Worm (Caenorhabditis elegans): ENCODE results near the gene R07B7.8.

Gene R07B7.8

ce11 chrV:12071483-12071882 lies 12.6 kb downstream of the R07B7.8 start (continued):
- TF ChIP-seq daf-19 (GFP tag; conservative IDR thresholded peaks at IDR 0.05): no peak

- no peak for TF ChIP-seq mxl-2 (GFP tag; conservative IDR thresholded peaks at IDR 0.05)
- TF ChIP-seq nhr-237 (tag; optimal IDR thresholded peaks at IDR 0.05): no peak
- TF ChIP-seq php-3 (GFP tag; IDR thresholded peaks at IDR 0.05): no peak
- no peak for TF ChIP-seq F10B5.3 (tag; optimal IDR thresholded peaks at IDR 0.05)
- TF ChIP-seq fkh-10 (GFP tag; optimal IDR thresholded peaks at IDR 0.05): no peak
- TF ChIP-seq hmg-1.1 (GFP tag; IDR thresholded peaks at IDR 0.05): no peak
- TF ChIP-seq T26A8.4 (GFP tag; IDR thresholded peaks at IDR 0.05): no peak
- no peak for TF ChIP-seq daf-8 (GFP tag; IDR thresholded peaks at IDR 0.05)
- no peak for TF ChIP-seq ztf-11 (tag; optimal IDR thresholded peaks at IDR 0.05)
- TF ChIP-seq arid-1 (GFP tag; conservative IDR thresholded peaks at IDR 0.05): no peak
- TF ChIP-seq pha-4 (GFP tag; IDR thresholded peaks at IDR 0.05): no peak
- TF ChIP-seq pha-4 (tag; optimal IDR thresholded peaks at IDR 0.05): no peak
- TF ChIP-seq ztf-7 (tag; optimal IDR thresholded peaks at IDR 0.05): no peak
- no peak for TF ChIP-seq duxl-1 (tag; optimal IDR thresholded peaks at IDR 0.05; ENCODE audit: poor library complexity)
Measured at ce11 chrV:12070419-12070818, 13.7 kb downstream of the R07B7.8 start, which contains the start of gene kmo-1. Gene kmo-1, minus strand, starts transcription at chrV:12070519.

ce11 chrV:12068437-12068836 lies 15.7 kb downstream of the R07B7.8 start, which contains the start of gene kmo-2:
Gene kmo-2, minus strand, starts transcription at chrV:12068537.
- TF ChIP-seq skn-1 (tag; optimal IDR thresholded peaks at IDR 0.05): no peak
- TF ChIP-seq lim-7 (GFP tag; IDR thresholded peaks at IDR 0.05): no peak
- TF ChIP-seq nhr-102 (tag; optimal IDR thresholded peaks at IDR 0.05): no peak
- no peak for TF ChIP-seq nhr-48 (tag; optimal IDR thresholded peaks at IDR 0.05)
- TF ChIP-seq lin-15B (tag; optimal IDR thresholded peaks at IDR 0.05): no peak
- no peak for TF ChIP-seq ztf-11 (tag; optimal IDR thresholded peaks at IDR 0.05)
- TF ChIP-seq ama-1 (optimal IDR thresholded peaks at IDR 0.05): no peak
- no peak for TF ChIP-seq sdz-12 (GFP tag; optimal IDR thresholded peaks at IDR 0.05)
- TF ChIP-seq nhr-42 (GFP tag; IDR thresholded peaks at IDR 0.05): no peak
- TF ChIP-seq mxl-2 (GFP tag; conservative IDR thresholded peaks at IDR 0.05): no peak

ce11 chrV:12065859-12066258 lies 18.3 kb downstream of the R07B7.8 start:
- TF ChIP-seq lsy-2 (tag; optimal IDR thresholded peaks at IDR 0.05): peak in 1 of 2 experiments; percentile 32
- TF ChIP-seq fkh-10 (GFP tag; optimal IDR thresholded peaks at IDR 0.05): no peak
- TF ChIP-seq nhr-11 (tag; optimal IDR thresholded peaks at IDR 0.05): no peak
- no peak for TF ChIP-seq ctbp-1 (GFP tag; IDR thresholded peaks at IDR 0.05)
- no peak for TF ChIP-seq sdz-12 (GFP tag; optimal IDR thresholded peaks at IDR 0.05)
- TF ChIP-seq lin-13 (GFP tag; optimal IDR thresholded peaks at IDR 0.05): no peak
- no peak for TF ChIP-seq zip-11 (GFP tag; IDR thresholded peaks at IDR 0.05)
- TF ChIP-seq lin-29 (GFP tag; IDR thresholded peaks at IDR 0.05): no peak
- TF ChIP-seq snpc-1.2 (GFP tag; IDR thresholded peaks at IDR 0.05): no peak
- TF ChIP-seq madf-9 (GFP tag; conservative IDR thresholded peaks at IDR 0.05): no peak
- TF ChIP-seq hlh-30 (tag; optimal IDR thresholded peaks at IDR 0.05; ENCODE audit: insufficient read depth): peak; percentile 85
- no peak for TF ChIP-seq lin-39 (tag; optimal IDR thresholded peaks at IDR 0.05)
- TF ChIP-seq nhr-42 (GFP tag; IDR thresholded peaks at IDR 0.05): no peak
- no peak for TF ChIP-seq duxl-1 (tag; optimal IDR thresholded peaks at IDR 0.05; ENCODE audit: poor library complexity)
- no peak for TF ChIP-seq hif-1 (tag; optimal IDR thresholded peaks at IDR 0.05)
- no peak for TF ChIP-seq nhr-28 (tag; optimal IDR thresholded peaks at IDR 0.05)
- no peak for TF ChIP-seq aly-2 (tag; optimal IDR thresholded peaks at IDR 0.05)
- no peak for TF ChIP-seq lin-38 (GFP tag; IDR thresholded peaks at IDR 0.05)
- no peak for TF ChIP-seq ceh-32 (tag; optimal IDR thresholded peaks at IDR 0.05; ENCODE audit: poor library complexity)
- peak; percentile 58 for TF ChIP-seq aha-1 (tag)
- no peak for TF ChIP-seq F49E8.2 (tag; optimal IDR thresholded peaks at IDR 0.05; ENCODE audit: borderline replicate concordance)
- TF ChIP-seq hlh-11 (tag; optimal IDR thresholded peaks at IDR 0.05): no peak
- TF ChIP-seq daf-12 (tag; optimal IDR thresholded peaks at IDR 0.05): no peak
- TF ChIP-seq Y48G9A.11 (GFP tag; IDR thresholded peaks at IDR 0.05): no peak
- TF ChIP-seq dmd-8 (GFP tag; IDR thresholded peaks at IDR 0.05): no peak
- TF ChIP-seq daf-8 (GFP tag; IDR thresholded peaks at IDR 0.05): no peak
- no peak for TF ChIP-seq F10B5.3 (tag; optimal IDR thresholded peaks at IDR 0.05)
